Fruit fly (Drosophila melanogaster) whole organism, larva: ENCODE results near the gene Xrcc2.

Experiments
- noc ChIP-seq: fragments of 200-800 bp; sonication (Bioruptor generic); optimal IDR thresholded peaks from 3 replicates; lab custom pipeline; 2019; ENCODE audit warnings: missing biosample characterization, mild to moderate bottlenecking, missing genetic modification characterization, moderate library complexity

Xrcc2 gene

DNA sequence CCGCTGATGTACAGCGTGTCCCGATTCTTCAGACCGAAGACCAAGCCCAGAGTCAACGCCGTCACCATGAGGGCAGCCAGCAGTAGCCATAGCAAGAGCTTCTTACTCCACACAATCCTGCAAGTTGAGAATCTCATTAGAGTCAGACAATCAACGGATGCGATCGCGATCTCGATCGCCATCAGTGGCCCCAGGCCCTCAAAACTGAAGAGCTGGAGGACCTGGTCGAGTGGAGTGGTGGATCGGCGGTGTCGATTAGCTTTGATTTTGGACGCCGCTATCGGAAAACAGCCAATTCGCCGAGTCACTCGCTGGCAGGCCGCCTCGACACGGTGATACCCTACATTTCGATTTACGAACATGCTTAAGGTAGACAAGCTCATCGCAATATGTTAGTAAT, 8.6 kb downstream of the Xrcc2 start:
- TF ChIP-seq noc (tag; lab: Kevin White, UChicago), result no peak

DNA sequence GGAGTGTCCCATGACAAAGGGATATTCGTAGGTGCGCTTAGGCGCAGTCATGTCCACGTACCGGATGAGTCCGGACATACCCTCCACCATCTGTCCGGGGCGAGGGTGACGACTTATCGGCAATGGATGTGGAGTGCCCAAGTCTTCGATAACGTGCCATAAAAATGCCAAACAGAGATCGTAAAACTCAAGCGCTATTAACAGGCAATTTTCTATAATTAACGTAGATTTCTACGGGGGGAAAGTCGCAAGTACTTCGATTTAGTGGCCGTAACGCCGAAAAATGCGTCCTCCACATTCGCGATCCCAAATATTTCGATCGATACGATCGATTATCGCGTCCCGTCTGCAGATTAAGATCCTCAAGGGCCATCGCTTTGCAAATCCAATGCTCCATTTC, 9.5 kb downstream of the Xrcc2 start:
- no peak for TF ChIP-seq noc (tag; lab: Kevin White, UChicago)

DNA sequence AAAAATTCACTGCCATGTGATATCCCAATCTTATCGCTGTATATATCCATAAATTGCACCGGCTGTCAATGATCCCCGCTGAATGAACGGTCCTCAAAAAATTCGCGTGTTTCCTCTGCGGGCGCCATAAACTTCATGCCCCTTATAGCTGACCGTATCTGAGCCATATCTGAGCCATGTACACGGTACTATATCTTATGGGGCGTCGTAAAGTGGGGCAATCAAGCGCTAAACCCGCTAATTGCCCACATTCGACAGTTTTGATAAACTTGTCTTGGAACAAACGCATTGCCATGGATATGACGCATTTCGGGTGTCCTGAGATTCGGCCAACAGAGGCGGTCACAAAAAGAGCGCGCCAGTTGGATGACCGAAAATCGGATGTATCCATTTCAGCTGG, 11.0 kb downstream of the Xrcc2 start:
- TF ChIP-seq noc (tag; lab: Kevin White, UChicago), result no peak

DNA sequence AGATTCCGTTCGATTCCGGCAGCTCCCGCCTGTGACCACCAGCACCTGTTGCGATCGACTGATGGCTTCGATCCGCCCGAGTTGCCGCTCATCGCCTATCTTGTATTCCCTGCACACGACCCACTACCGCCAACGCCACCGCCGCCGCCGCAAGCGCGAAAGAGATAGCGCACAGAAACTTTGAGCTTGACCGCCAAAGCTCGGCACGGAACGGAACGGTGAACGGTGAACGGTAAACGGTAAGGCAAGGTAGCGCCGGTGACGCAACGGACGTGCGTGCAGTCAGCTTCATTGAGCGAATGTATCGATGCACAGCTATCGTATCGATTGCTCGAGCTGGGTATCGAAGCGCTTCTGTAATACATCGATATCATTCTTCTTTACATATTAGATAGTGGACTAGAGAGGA, 12.3 kb downstream of the Xrcc2 start, which contains the start of gene Ggt-1:
Gene Ggt-1, minus strand, starts transcription at position 251 of the 409 bp plus-strand sequence.
- TF ChIP-seq noc (tag; lab: Kevin White, UChicago), result no peak

DNA sequence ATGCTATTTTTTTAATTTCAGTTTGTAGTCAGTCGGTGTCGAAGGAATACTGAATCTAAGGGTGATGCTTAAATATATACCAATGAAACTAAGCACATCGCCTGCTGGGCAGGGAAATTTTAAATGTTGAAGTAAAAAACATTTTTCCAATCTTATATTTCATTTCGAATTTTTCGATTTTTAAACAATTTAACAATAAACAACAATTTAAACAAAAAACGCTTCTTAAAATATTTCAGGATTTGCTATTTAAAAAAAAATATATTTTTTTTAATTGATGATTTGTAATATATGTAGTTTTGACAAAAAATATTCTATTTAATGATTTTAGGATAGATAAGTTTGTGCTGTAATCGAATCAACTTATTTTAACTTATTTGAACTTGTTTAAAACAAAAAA, 14.8 kb downstream of the Xrcc2 start, which contains the start of gene CG6470:
Gene CG6470, minus strand, starts transcription at position 101 of the 400 bp plus-strand sequence.
- TF ChIP-seq noc (tag; lab: Kevin White, UChicago), result no peak

DNA sequence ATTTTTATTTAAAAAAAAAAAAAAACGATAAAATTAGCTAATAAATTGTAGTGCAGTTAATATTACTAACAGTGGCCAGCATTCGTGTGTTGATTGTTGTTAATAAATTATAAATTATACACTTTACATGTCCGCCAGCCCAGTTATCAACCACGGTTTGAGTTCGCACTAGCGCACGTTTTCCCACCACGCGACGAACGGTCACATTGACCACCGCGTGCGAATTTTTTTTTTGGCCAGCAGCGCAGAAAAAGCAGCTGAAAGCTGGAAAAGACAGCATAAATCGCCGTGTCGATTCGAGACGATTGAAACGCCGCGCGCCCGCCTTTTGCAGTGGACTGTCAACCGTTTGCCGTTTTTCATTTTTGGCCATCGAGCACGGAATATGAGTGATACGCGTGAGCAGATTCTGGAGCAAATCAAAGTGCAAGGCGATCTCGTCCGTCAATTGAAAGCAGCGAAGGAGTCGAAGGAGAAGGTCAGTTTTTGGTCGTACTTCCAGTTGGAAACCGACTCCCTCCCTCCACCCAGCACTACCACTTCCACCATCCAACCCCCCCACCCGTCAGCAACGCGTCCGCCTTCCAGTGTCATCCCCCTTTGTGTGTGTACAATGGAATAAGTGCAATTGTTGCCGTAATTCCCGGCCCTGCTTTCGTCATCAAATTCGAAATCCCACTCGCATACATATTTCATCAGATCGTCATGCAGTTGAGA, 15.4 kb downstream of the Xrcc2 start, which contains the start of the genes Bx and HisRS:
Gene Bx, plus strand, starts transcription at position 224 of the 717 bp plus-strand sequence.
Gene HisRS, plus strand, starts transcription at position 224 of the 717 bp plus-strand sequence.
- TF ChIP-seq noc (tag; lab: Kevin White, UChicago), result no peak

DNA sequence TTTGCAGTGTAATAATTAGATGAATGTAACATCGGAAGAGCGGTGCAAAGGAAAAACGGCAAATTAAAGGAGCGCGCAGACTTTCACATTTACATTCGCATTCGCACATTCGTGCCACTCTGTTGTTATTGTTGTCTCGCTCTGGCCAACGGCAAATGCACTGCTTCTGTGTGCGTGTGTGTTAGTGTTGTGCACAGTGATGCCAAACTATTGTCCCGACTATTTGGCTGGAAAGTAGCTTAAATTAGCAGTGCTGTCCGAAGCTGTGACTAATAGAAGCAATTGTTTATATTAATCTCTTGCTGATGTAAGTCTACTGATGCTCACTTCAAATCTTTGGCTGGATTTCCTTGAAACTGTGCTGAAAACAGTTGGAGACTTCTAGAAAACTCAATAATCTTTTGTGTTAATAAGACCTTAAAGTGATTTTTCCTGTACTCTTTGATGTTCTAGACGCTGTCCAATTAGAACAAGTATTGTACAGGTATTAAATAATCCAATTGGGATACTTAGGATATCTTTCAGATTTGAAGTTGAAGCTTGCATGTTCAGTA, 16.1 kb downstream of the Xrcc2 start:
- TF ChIP-seq noc (tag; lab: Kevin White, UChicago), result no peak

DNA sequence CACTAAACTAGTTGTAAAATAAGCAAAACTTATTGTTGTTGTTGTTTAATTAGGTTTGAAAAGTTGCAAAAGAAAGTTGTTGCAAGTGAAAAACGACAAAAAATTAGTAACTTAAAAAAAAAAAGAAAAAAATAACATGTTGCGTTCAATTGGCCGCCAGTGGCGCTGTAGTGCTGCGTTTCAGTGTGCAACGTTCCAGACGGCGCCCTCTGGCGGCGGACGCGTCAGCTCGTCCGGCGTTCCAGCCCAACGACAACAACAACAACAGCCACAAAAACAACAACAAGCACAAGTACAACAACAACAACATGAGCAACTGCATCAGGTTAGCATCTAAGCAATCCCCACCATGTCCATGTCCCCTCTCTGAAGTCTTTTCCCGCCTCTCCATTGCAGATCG, 17.5 kb downstream of the Xrcc2 start:
- no peak for TF ChIP-seq noc (tag; lab: Kevin White, UChicago)

DNA sequence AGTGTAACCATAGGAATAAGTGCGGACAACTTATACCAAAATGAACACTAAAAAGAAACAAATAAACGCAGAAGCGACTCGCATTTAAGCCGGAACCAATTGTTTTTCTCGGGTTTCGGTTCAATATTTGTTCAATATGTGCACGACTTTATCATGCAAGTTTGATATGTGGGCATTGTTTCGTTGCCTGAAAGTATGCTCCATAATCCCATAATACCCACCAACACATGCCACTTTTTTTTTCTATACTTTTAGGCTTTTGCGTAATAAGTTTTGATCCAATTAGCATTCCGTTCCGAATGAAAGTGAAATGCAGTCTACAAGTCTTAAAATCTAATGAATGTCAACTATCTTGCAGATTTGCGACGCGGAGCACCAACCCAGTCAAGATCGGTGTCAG, 20.4 kb downstream of the Xrcc2 start:
- no peak for TF ChIP-seq noc (tag; lab: Kevin White, UChicago)

DNA sequence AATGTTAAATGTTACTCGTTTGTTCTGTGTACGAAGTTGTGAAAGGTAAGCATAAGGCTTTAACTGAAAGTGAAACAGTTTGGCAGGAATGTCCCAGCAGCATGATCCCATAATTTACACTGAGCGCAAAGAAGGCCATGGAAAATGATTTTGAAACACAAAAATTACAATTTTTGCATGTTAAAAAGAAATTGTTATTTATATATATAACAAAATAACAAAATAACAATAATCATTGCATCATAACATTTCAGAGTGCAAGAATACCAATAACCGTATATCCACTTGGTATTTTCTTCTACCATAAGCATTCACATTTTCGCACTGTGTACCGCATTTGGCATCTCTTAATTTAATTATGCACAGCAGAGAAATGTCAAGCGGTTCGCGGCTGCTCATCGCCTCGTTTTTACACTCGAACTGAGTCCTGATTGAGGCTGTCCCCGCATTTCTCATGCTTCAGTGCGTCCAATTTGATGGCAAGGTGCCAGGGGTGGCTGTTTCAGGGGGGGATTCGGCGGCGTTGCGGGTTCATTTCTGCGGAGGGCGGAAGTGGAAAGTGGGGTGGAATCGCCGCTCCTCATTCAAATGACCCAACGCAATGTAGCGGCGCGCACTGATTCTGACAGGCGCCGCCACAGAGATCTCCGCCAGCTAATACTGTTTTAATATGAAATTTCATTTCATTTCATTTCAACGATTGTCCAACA, 22.6 kb downstream of the Xrcc2 start, which contains the start of gene CG6481:
Gene CG6481, minus strand, starts transcription at position 51 of the 710 bp plus-strand sequence.
- TF ChIP-seq noc (tag; lab: Kevin White, UChicago), result no peak

DNA sequence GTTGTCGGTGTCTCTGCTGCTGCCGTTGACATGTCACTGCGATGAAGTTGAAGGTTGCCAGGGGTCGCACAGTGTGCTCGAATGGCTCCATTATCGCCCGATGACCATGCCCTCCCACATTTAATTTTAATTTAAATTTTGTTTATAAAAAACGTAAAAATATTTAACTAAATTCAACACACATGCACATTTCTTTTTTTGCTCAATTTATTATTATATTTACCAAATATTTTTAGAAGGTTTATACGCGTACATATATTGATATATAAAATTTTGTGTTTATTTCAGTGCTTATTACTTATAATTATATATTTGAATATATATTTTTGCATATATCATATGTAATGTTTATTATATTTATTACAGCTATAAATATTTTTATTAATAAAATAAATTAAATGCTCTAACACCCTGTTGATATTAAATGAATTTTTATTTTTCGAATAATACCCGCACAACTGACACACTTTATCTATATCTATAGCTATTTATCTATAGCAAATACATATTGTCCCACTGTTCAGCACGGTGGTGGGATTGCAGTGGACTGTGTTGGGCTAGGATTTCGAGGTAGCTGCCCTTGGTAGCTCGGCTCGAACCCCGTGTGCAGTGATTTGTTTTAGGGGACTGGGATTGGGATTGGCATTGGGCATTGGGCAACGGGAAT, 23.4 kb downstream of the Xrcc2 start:
- no peak for TF ChIP-seq noc (tag; lab: Kevin White, UChicago)

DNA sequence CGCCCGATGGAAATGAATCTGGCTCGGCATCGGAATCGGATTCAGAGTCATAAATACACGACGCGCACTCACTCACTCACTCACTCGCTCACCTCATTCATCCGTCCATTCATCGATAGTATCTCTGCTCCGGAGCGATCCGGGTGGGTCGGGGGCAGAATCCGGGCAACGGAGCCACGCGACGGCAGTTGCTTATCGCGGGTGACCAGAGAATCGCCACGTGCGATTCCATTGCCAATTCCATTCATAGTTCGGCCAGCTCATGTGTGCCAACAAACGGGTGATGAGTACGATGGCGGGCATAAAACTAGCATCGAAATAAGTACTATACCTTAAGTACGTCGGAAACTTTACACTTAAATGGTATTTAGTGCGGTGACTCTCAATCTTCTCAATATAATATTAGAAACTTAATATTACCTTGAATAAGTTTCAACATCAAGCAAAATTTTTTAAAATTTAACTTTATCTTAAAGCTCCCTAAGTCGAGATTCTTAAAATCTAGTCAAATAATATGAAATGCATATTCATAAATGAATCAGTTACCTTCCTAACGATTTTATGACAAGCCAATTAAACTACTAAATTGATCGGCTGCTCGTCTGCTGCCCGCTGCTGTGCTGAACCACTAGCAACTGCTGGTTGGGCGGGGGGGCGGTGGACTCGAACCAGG, 24.8 kb downstream of the Xrcc2 start:
- TF ChIP-seq noc (tag; lab: Kevin White, UChicago), result no peak

DNA sequence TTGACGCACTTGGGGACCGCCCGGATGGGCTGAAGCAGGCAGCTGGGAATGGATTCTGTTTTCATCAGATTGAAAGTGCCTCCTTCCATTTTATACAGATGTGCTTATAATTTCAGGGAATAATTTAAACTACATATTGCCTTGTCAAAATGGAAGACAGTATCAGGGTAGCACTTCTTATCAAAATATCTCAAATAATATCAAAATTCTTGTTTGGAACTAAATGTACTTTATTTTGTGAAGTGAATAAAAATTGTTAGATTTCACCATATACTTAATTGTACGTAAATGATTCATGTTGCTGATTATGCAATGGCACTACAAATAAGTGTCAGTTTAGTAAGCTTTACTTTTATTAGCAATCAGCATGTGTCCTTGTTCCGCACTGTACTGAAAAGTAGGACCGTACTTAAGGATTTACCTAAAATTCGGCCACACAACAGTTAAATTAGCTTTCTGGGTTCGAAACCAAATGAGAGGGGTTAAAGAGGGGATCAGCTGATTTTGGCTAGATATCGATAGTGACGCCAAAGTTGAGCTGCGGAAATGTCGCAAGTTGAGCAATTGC, 28.3 kb downstream of the Xrcc2 start, which contains the start of the genes CG15042 and CG15047:
Gene CG15042, minus strand, starts transcription at position 101 of the 568 bp plus-strand sequence.
Gene CG15047, plus strand, starts transcription at position 518 of the 568 bp plus-strand sequence.
- no peak for TF ChIP-seq noc (tag; lab: Kevin White, UChicago)

DNA sequence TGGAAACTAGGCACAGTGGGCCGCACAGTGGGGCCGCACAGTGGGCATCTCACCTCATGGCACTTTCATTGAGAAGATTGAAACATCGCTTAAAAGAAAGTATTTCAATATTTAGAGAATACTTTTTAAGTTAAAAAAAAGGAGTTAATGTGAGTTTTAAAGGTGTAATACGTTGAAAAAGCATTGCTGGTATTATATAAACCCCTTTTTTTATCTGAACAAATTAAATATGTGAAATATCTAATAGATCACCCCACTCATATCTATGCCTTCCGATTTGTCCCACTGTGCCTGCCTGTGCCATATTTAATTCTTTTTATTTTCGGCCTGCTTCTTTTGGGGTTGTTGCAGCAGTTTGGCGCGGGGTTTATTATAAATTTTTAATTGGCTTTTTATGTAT, 33.4 kb downstream of the Xrcc2 start:
- no peak for TF ChIP-seq noc (tag; lab: Kevin White, UChicago)

DNA sequence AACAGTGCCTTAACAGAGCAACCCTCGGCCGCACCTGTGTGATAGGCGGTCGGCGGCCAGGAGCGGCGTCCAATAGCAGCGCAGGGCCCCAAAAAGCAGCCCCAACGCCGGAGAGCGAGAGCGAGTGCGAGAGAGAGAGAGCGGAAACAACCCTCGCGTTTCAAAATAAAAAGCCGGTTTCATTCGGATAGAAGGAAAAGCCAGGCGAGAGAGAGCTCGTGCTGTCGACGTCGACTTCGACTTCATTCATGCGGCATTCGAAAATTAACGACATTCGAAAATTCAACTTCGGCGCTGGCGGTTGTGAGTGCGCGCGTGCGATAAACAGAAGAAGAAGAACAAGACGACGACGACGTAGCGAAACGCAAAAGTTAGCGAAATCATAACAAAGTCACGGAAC, 34.5 kb downstream of the Xrcc2 start:
- TF ChIP-seq noc (tag; lab: Kevin White, UChicago), result no peak
